Worm (Caenorhabditis elegans): ENCODE data around the gene C56G2.5.

The C56G2.5 gene

DNA sequence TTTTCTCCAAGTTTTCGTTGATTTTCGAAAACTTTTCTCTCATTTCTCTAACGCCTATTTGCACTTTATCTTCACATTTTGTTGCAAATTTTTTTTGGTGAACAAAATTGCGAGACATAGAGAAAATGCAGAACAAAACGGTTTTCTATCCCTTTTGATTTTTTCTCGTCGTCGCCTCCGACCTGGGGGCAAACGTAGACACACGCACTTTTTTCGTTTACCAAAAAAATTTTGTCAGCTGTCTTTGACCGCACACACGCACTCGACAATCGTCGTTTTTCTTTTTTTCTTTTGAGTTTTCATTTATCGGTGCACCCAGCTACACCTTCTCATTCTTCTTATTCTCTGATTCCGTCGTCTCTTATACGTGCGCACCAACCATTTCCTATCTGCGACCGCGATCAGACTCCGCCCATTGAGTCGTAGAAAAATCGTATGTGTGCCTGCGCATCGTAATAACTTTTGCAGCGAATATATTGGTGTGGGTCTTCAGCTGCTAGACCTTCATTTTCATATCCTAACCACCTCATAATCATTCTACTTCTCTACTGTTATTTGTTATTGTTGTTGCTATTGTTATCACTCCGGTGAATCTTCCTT, 38.4 kb upstream of the C56G2.5 start:
- TF ChIP-seq ztf-11 (tag; optimal IDR thresholded peaks at IDR 0.05) = no peak
- no peak for TF ChIP-seq ztf-1 (GFP tag; conservative IDR thresholded peaks at IDR 0.05)
- no peak for TF ChIP-seq alr-1 (tag; optimal IDR thresholded peaks at IDR 0.05)
- peak; percentile 60 for TF ChIP-seq C34F6.9 (tag; optimal IDR thresholded peaks at IDR 0.05)
- TF ChIP-seq nhr-21 (tag; optimal IDR thresholded peaks at IDR 0.05) = peak; percentile 68
- TF ChIP-seq unc-55 (GFP tag; optimal IDR thresholded peaks at IDR 0.05) = peak; percentile 19
- TF ChIP-seq nhr-237 (tag; optimal IDR thresholded peaks at IDR 0.05) = no peak
- no peak for TF ChIP-seq snpc-4 (tag; optimal IDR thresholded peaks at IDR 0.05)
- TF ChIP-seq elt-3 (tag; optimal IDR thresholded peaks at IDR 0.05) = no peak
- no peak for TF ChIP-seq crh-2 (tag; optimal IDR thresholded peaks at IDR 0.05)
- no peak for TF ChIP-seq unc-39 (tag; optimal IDR thresholded peaks at IDR 0.05)
- no peak for TF ChIP-seq ama-1 (optimal IDR thresholded peaks at IDR 0.05)
- TF ChIP-seq gmeb-1 (tag; optimal IDR thresholded peaks at IDR 0.05) = peak; percentile 42
- TF ChIP-seq sma-3 (GFP tag; optimal IDR thresholded peaks at IDR 0.05) = peak; percentile 58
- peak; percentile 79 for TF ChIP-seq nhr-129 (tag; optimal IDR thresholded peaks at IDR 0.05)
- TF ChIP-seq lin-39 (tag; optimal IDR thresholded peaks at IDR 0.05) = no peak
- no peak for TF ChIP-seq nhr-6 (tag; optimal IDR thresholded peaks at IDR 0.05)
- no peak for TF ChIP-seq elt-1 (tag; optimal IDR thresholded peaks at IDR 0.05)
- TF ChIP-seq unc-62 (GFP tag; optimal IDR thresholded peaks at IDR 0.05) = no peak
- peak; percentile 21 for TF ChIP-seq ceh-16 (tag; optimal IDR thresholded peaks at IDR 0.05)
- TF ChIP-seq fos-1 (tag; optimal IDR thresholded peaks at IDR 0.05) = peak; percentile 75
- TF ChIP-seq sem-4 (tag; optimal IDR thresholded peaks at IDR 0.05) = no peak
- peak; percentile 93 for TF ChIP-seq sma-9 (GFP tag; optimal IDR thresholded peaks at IDR 0.05)
- TF ChIP-seq sma-9 (tag; optimal IDR thresholded peaks at IDR 0.05) = no peak
- no peak for TF ChIP-seq ceh-82 (tag; optimal IDR thresholded peaks at IDR 0.05)
- TF ChIP-seq egl-27 (tag; optimal IDR thresholded peaks at IDR 0.05) = peak; percentile 85
- no peak for TF ChIP-seq zag-1 (tag; optimal IDR thresholded peaks at IDR 0.05)
- peak; percentile 0 to 60 for TF ChIP-seq lsy-2 (tag; optimal IDR thresholded peaks at IDR 0.05)
- TF ChIP-seq nhr-12 (tag; optimal IDR thresholded peaks at IDR 0.05) = no peak
- no peak for TF ChIP-seq aly-2 (tag; optimal IDR thresholded peaks at IDR 0.05)
- peak; percentile 59 for TF ChIP-seq nhr-25 (tag; optimal IDR thresholded peaks at IDR 0.05)
- TF ChIP-seq nhr-11 (tag; optimal IDR thresholded peaks at IDR 0.05) = no peak
- peak; percentile 62 for TF ChIP-seq blmp-1 (tag; optimal IDR thresholded peaks at IDR 0.05; ENCODE audit: insufficient read depth)
- TF ChIP-seq mab-5 (tag; optimal IDR thresholded peaks at IDR 0.05) = no peak
- peak; percentile 75 for TF ChIP-seq F13H6.1 (tag; optimal IDR thresholded peaks at IDR 0.05)
- no peak for TF ChIP-seq peb-1 (tag; optimal IDR thresholded peaks at IDR 0.05)
- TF ChIP-seq lin-11 (tag; optimal IDR thresholded peaks at IDR 0.05) = no peak
- TF ChIP-seq mdl-1 (tag; optimal IDR thresholded peaks at IDR 0.05) = peak in 1 of 2 experiments; percentile 31
- no peak for TF ChIP-seq mbf-1 (tag; optimal IDR thresholded peaks at IDR 0.05)
- no peak for TF ChIP-seq skn-1 (tag; optimal IDR thresholded peaks at IDR 0.05)
- no peak for TF ChIP-seq lin-13 (GFP tag; optimal IDR thresholded peaks at IDR 0.05)
- TF ChIP-seq nhr-23 (tag; optimal IDR thresholded peaks at IDR 0.05) = no peak
- TF ChIP-seq ztf-4 (tag; optimal IDR thresholded peaks at IDR 0.05) = peak; percentile 69
- TF ChIP-seq R02D3.7 (tag; optimal IDR thresholded peaks at IDR 0.05) = no peak
- no peak for TF ChIP-seq ZK546.5 (tag; optimal IDR thresholded peaks at IDR 0.05)
- TF ChIP-seq Y55F3AM.14 (GFP tag; optimal IDR thresholded peaks at IDR 0.05) = no peak
- TF ChIP-seq nhr-10 (tag; optimal IDR thresholded peaks at IDR 0.05) = no peak
- no peak for TF ChIP-seq nhr-77 (tag; optimal IDR thresholded peaks at IDR 0.05)
- TF ChIP-seq dmd-4 (tag; optimal IDR thresholded peaks at IDR 0.05) = no peak

Data from whole organism, L2 larva.